Worm (Caenorhabditis elegans) whole organism, young adult: ENCODE results near the gene C08B6.6.
"Not testable (repeated sequence)": the region's sequence is repeated elsewhere in the genome, so short reads cannot be mapped to it uniquely, and the experiment has no call there.

Experiments
- D2030.7 ChIP-seq: fragments of 200-800 bp; sonication (Bioruptor generic); IDR thresholded peaks from 2 replicates; pipeline ENCODE4 v1.3.6; 2022; ENCODE audit warnings: missing genetic modification reagents, missing genetic modification characterization, missing compliant biosample characterization
- F49E8.2 ChIP-seq: sonication (generic microtip); optimal IDR thresholded peaks from 3 replicates; lab custom pipeline; 2017; ENCODE audit warnings: missing genetic modification characterization, mild to moderate bottlenecking, missing compliant biosample characterization, antibody characterized with exemption, moderate library complexity; ENCODE audit not compliant: insufficient read depth
- Y95B8A.8 ChIP-seq: fragments of 200-800 bp; sonication (Bioruptor generic); IDR thresholded peaks from 2 replicates; pipeline ENCODE4 v1.3.6; 2022; ENCODE audit warnings: missing genetic modification reagents, missing genetic modification characterization, missing compliant biosample characterization
- dpl-1 ChIP-seq: fragments of 150-350 bp; optimal IDR thresholded peaks from 2 replicates; lab custom pipeline; 2014; ENCODE audit warnings: missing biosample characterization, missing genetic modification reagents, missing genetic modification characterization
- efl-1 ChIP-seq: fragments of 150-350 bp; optimal IDR thresholded peaks from 2 replicates; lab custom pipeline; 2014; ENCODE audit warnings: missing biosample characterization, missing genetic modification reagents, missing genetic modification characterization
- egl-18 ChIP-seq: fragments of 200-800 bp; sonication (Bioruptor generic); IDR thresholded peaks from 2 replicates; pipeline ENCODE4 v1.3.6; 2022; ENCODE audit warnings: missing genetic modification reagents, missing genetic modification characterization, missing compliant biosample characterization
- him-1 ChIP-seq: sonication (generic microtip); optimal IDR thresholded peaks from 2 replicates; lab custom pipeline; 2016; ENCODE audit warnings: missing genotype, missing genetic modification reagents, missing genetic modification characterization, missing compliant biosample characterization
- let-526 ChIP-seq: fragments of 200-800 bp; sonication (Bioruptor generic); IDR thresholded peaks from 2 replicates; pipeline ENCODE4 v1.3.6; 2022; ENCODE audit warnings: missing genetic modification reagents, missing genetic modification characterization, missing compliant biosample characterization
- nfya-1 ChIP-seq: sonication (generic microtip); optimal IDR thresholded peaks from 2 replicates; lab custom pipeline; 2017; ENCODE audit warnings: antibody characterized with exemption, missing compliant biosample characterization, missing genetic modification characterization, borderline replicate concordance; ENCODE audit not compliant: insufficient read depth
- nhr-80 ChIP-seq: sonication (generic microtip); optimal IDR thresholded peaks from 2 replicates; lab custom pipeline; 2016; ENCODE audit warnings: missing genetic modification characterization, missing compliant biosample characterization
- pbrm-1 ChIP-seq: fragments of 200-800 bp; sonication (Bioruptor generic); IDR thresholded peaks from 2 replicates; pipeline ENCODE4 v1.3.6; 2022; ENCODE audit warnings: missing genetic modification reagents, missing genetic modification characterization, missing compliant biosample characterization
- pha-4 ChIP-seq: fragments of 150-350 bp; sonication (generic microtip); optimal IDR thresholded peaks from 2 replicates; lab custom pipeline; 2014; ENCODE audit warnings: missing biosample characterization, missing genetic modification reagents, missing genetic modification characterization
- rpc-1 ChIP-seq, 2 experiments: fragments of 150-350 bp in 1 of 2; sonication (generic microtip) in 1 of 2; optimal IDR thresholded peaks; 2 replicates each; lab custom pipeline; 2014 to 2018; ENCODE audit warnings: missing biosample characterization in 1 of 2, missing genetic modification characterization in 1 of 2, missing genetic modification reagents in 1 of 2, missing genotype in 1 of 2
- unc-62 ChIP-seq: fragments of 150-350 bp; optimal IDR thresholded peaks from 2 replicates; lab custom pipeline; 2014; ENCODE audit warnings: missing biosample characterization, missing genetic modification reagents, missing genetic modification characterization

DNA sequence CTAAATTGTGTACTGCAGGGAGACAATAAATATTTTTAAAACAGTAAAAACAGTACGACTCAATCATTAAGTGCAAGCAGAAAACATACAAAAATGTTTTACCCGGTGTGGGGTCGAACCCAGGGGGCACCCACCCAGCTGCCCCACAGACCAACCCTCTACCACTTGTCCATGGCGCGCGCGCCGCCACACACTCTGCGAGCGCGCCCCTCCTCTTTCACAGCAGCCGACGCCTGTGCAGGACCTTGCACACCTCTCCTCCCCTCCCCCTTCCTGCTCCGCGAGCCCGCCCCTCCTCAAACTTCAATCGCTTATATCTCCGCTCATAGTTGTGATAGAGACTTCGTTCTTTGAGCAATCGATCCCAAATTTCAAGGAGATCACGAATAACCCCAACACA, 15.2 kb downstream of the C08B6.6 start:
- TF ChIP-seq D2030.7 (GFP tag; lab: Robert Waterston, UW): peak; percentile 51
- not testable (repeated sequence) for TF ChIP-seq nfya-1 (tag; lab: Kevin White, UChicago); pha-4; let-526 (GFP tag; lab: Robert Waterston, UW); egl-18 (GFP tag; lab: Robert Waterston, UW); him-1 (tag; lab: Kevin White, UChicago); rpc-1 (optimal IDR thresholded peaks at IDR 0.05; lab: Kevin White, UChicago); rpc-1 (tag; optimal IDR thresholded peaks at IDR 0.05; lab: Kevin White, UChicago); dpl-1; unc-62 (GFP tag; lab: Kevin White, UChicago); F49E8.2; Y95B8A.8 (GFP tag; lab: Robert Waterston, UW); nhr-80; efl-1 (GFP tag; lab: Kevin White, UChicago)
- peak; percentile 92 for TF ChIP-seq pbrm-1 (GFP tag; lab: Robert Waterston, UW)
